Fruit fly (Drosophila melanogaster) whole organism, embryonic: ENCODE results near the gene Rm62.

Experiments used
- Awh ChIP-seq: fragments of 200-800 bp; sonication (Bioruptor generic); IDR thresholded peaks from 2 replicates; pipeline ENCODE4, ENCODE4 v1.3.6; 2022; ENCODE audit warnings: missing biosample characterization, missing genetic modification characterization
- B-H2 ChIP-seq: fragments of 200-800 bp; sonication (Bioruptor generic); optimal IDR thresholded peaks from 2 replicates; lab custom pipeline; 2018; ENCODE audit warnings: missing biosample characterization, mild to moderate bottlenecking, missing genetic modification characterization
- BtbVII ChIP-seq: fragments of 200-800 bp; sonication (Bioruptor generic); optimal IDR thresholded peaks from 3 replicates; lab custom pipeline; 2017; ENCODE audit warnings: missing biosample characterization, mild to moderate bottlenecking, missing genetic modification characterization
- CG10979 ChIP-seq: fragments of 200-800 bp; sonication (Bioruptor generic); optimal IDR thresholded peaks from 2 replicates; lab custom pipeline; 2018; ENCODE audit warnings: missing biosample characterization, mild to moderate bottlenecking, missing genetic modification characterization, moderate library complexity
- CG12659 ChIP-seq: fragments of 200-800 bp; sonication (Bioruptor generic); optimal IDR thresholded peaks from 3 replicates; lab custom pipeline; 2017; ENCODE audit warnings: mild to moderate bottlenecking, missing biosample characterization, missing genetic modification reagents, missing genetic modification characterization
- CG13296 ChIP-seq: fragments of 200-800 bp; sonication (Bioruptor generic); optimal IDR thresholded peaks from 3 replicates; lab custom pipeline; 2018; ENCODE audit warnings: missing biosample characterization, mild to moderate bottlenecking, missing genetic modification characterization
- CG13775 ChIP-seq: fragments of 200-800 bp; sonication (Bioruptor generic); optimal IDR thresholded peaks from 3 replicates; lab custom pipeline; 2017; ENCODE audit warnings: missing biosample characterization, mild to moderate bottlenecking, missing genetic modification characterization
- CG14710 ChIP-seq: fragments of 200-800 bp; sonication (Bioruptor generic); optimal IDR thresholded peaks from 3 replicates; lab custom pipeline; 2019; ENCODE audit warnings: missing biosample characterization, mild to moderate bottlenecking, missing genetic modification characterization, moderate library complexity
- CG14860 ChIP-seq: fragments of 200-800 bp; sonication (Bioruptor generic); IDR thresholded peaks from 3 replicates; pipeline ENCODE4 v1.3.6; 2022; ENCODE audit warnings: missing biosample characterization, missing genetic modification characterization; ENCODE audit not compliant: partially characterized antibody
- CG14965 ChIP-seq: fragments of 200-800 bp; sonication (Bioruptor generic); optimal IDR thresholded peaks from 2 replicates; lab custom pipeline; 2016; ENCODE audit warnings: missing biosample characterization, missing genetic modification characterization, borderline replicate concordance
- CG15514 ChIP-seq: fragments of 200-800 bp; sonication (Bioruptor generic); optimal IDR thresholded peaks from 3 replicates; lab custom pipeline; 2017; ENCODE audit warnings: missing biosample characterization, missing genetic modification characterization, mild to moderate bottlenecking, moderate library complexity, missing genetic modification reagents
- CG17186 ChIP-seq: fragments of 200-800 bp; sonication (Bioruptor generic); optimal IDR thresholded peaks from 3 replicates; lab custom pipeline; 2017; ENCODE audit warnings: missing biosample characterization, missing genetic modification reagents, missing genetic modification characterization
- CG17612 ChIP-seq: fragments of 200-800 bp; sonication (Bioruptor generic); IDR thresholded peaks from 2 replicates; pipeline ENCODE4 v1.3.6; 2022; ENCODE audit warnings: missing biosample characterization, missing genetic modification characterization
- CG18262 ChIP-seq: fragments of 200-800 bp; optimal IDR thresholded peaks from 3 replicates; lab custom pipeline; 2019; ENCODE audit warnings: missing biosample characterization, mild to moderate bottlenecking, missing genetic modification characterization, moderate library complexity
- CG2116 ChIP-seq: fragments of 200-800 bp; sonication (Bioruptor generic); optimal IDR thresholded peaks from 3 replicates; lab custom pipeline; 2018; ENCODE audit warnings: missing biosample characterization, mild to moderate bottlenecking, missing genetic modification characterization
- CG2712 ChIP-seq: fragments of 200-800 bp; optimal IDR thresholded peaks from 3 replicates; lab custom pipeline; 2019; ENCODE audit warnings: missing biosample characterization, mild to moderate bottlenecking, missing genetic modification characterization, moderate library complexity
- CG32767 ChIP-seq: fragments of 200-800 bp; sonication (Bioruptor generic); IDR thresholded peaks from 2 replicates; pipeline ENCODE4 v1.3.6; 2022; ENCODE audit warnings: missing biosample characterization, missing genetic modification characterization
- CG3726 ChIP-seq: fragments of 200-800 bp; sonication (Bioruptor generic); IDR thresholded peaks from 3 replicates; pipeline ENCODE4, ENCODE4 v1.3.6; 2022; ENCODE audit warnings: missing biosample characterization, missing genetic modification characterization
- CG3847 ChIP-seq: fragments of 200-800 bp; sonication (Bioruptor generic); IDR thresholded peaks from 2 replicates; pipeline ENCODE4 v1.3.6; 2022; ENCODE audit warnings: missing biosample characterization, missing genetic modification characterization
- CG42726 ChIP-seq: fragments of 200-800 bp; sonication (Bioruptor generic); IDR thresholded peaks from 2 replicates; pipeline ENCODE4 v1.3.6; 2022; ENCODE audit warnings: missing biosample characterization, missing genetic modification characterization; ENCODE audit not compliant: partially characterized antibody
- CG4360 ChIP-seq: fragments of 200-800 bp; sonication (Bioruptor generic); IDR thresholded peaks from 2 replicates; pipeline ENCODE4 v1.3.6; 2022; ENCODE audit warnings: missing biosample characterization, missing genetic modification characterization
- CG5953 ChIP-seq: fragments of 200-800 bp; sonication (Bioruptor generic); IDR thresholded peaks from 2 replicates; pipeline ENCODE4 v1.3.6; 2022; ENCODE audit warnings: missing biosample characterization, missing genetic modification characterization
- CG6791 ChIP-seq: fragments of 200-800 bp; sonication (Bioruptor generic); IDR thresholded peaks from 3 replicates; pipeline ENCODE4 v1.3.6; 2022; ENCODE audit warnings: missing biosample characterization, missing genetic modification characterization; ENCODE audit not compliant: partially characterized antibody
- CG7963 ChIP-seq: fragments of 200-800 bp; sonication (Bioruptor generic); IDR thresholded peaks from 3 replicates; pipeline ENCODE4 v1.3.6; 2022; ENCODE audit warnings: missing biosample characterization, missing genetic modification characterization; ENCODE audit not compliant: partially characterized antibody
- CG7987 ChIP-seq: fragments of 200-800 bp; sonication (Bioruptor generic); optimal IDR thresholded peaks from 2 replicates; lab custom pipeline; 2018; ENCODE audit warnings: missing biosample characterization, mild to moderate bottlenecking, missing genetic modification characterization, moderate library complexity
- CG8290 ChIP-seq, 3 experiments: fragments of 200-800 bp; sonication (Bioruptor generic); optimal IDR thresholded peaks; 2 replicates each; lab custom pipeline; 2016 to 2019; ENCODE audit warnings: missing biosample characterization in 3 of 3, missing genetic modification characterization in 3 of 3, mild to moderate bottlenecking in 2 of 3, moderate library complexity in 1 of 3
- CG8359 ChIP-seq: fragments of 200-800 bp; sonication (Bioruptor generic); optimal IDR thresholded peaks from 2 replicates; lab custom pipeline; 2017; ENCODE audit warnings: missing biosample characterization, mild to moderate bottlenecking, missing genetic modification characterization, borderline replicate concordance
- CG9727 ChIP-seq: fragments of 200-800 bp; sonication (Bioruptor generic); optimal IDR thresholded peaks from 3 replicates; lab custom pipeline; 2017; ENCODE audit warnings: missing biosample characterization, mild to moderate bottlenecking, missing genetic modification characterization
- Dfd ChIP-seq, 2 experiments: fragments of >200 bp; optimal IDR thresholded peaks; 2 replicates each; lab custom pipeline; 2017; ENCODE audit warnings: missing biosample characterization in 2 of 2, missing genetic modification characterization in 2 of 2
- Dp ChIP-seq: fragments of 200-800 bp; sonication (Bioruptor generic); optimal IDR thresholded peaks from 2 replicates; lab custom pipeline; 2018; ENCODE audit warnings: missing biosample characterization, mild to moderate bottlenecking, missing genetic modification characterization, moderate library complexity
- Hmr ChIP-seq: fragments of 200-800 bp; sonication (Bioruptor generic); optimal IDR thresholded peaks from 3 replicates; lab custom pipeline; 2017; ENCODE audit warnings: mild to moderate bottlenecking, missing biosample characterization, missing genetic modification reagents, missing genetic modification characterization
- Hr51 ChIP-seq, 2 experiments: fragments of 200-800 bp; sonication (Bioruptor generic); optimal IDR thresholded peaks; 2 replicates in 1 of 2; 3 replicates in 1 of 2; lab custom pipeline; 2016 to 2018; ENCODE audit warnings: missing biosample characterization in 2 of 2, missing genetic modification characterization in 2 of 2, mild to moderate bottlenecking in 1 of 2, moderate library complexity in 1 of 2
- Neu2 ChIP-seq: fragments of 200-800 bp; sonication (Bioruptor generic); optimal IDR thresholded peaks from 3 replicates; lab custom pipeline; 2016; ENCODE audit warnings: missing biosample characterization, missing genetic modification characterization, borderline replicate concordance
- PHDP ChIP-seq: fragments of 200-800 bp; sonication (Bioruptor generic); optimal IDR thresholded peaks from 3 replicates; lab custom pipeline; 2018; ENCODE audit warnings: missing biosample characterization, mild to moderate bottlenecking, missing genetic modification characterization, moderate library complexity
- Pdp1 ChIP-seq, 2 experiments: fragments of 200-800 bp; sonication (Bioruptor generic); optimal IDR thresholded peaks; 3 replicates each; lab custom pipeline; 2016; ENCODE audit warnings: missing biosample characterization in 2 of 2, missing genetic modification characterization in 2 of 2, mild to moderate bottlenecking in 1 of 2, moderate library complexity in 1 of 2
- Poxn ChIP-seq: fragments of 200-800 bp; sonication (Bioruptor generic); IDR thresholded peaks from 2 replicates; pipeline ENCODE4 v1.3.6; 2022; ENCODE audit warnings: missing biosample characterization, missing genetic modification characterization
- Ptx1 ChIP-seq: fragments of 200-800 bp; sonication (Bioruptor generic); IDR thresholded peaks from 2 replicates; pipeline ENCODE4 v1.3.6; 2022; ENCODE audit warnings: missing biosample characterization, missing genetic modification characterization
- Side ChIP-seq: fragments of 200-800 bp; sonication (Bioruptor generic); optimal IDR thresholded peaks from 2 replicates; lab custom pipeline; 2016; ENCODE audit warnings: missing biosample characterization, missing genetic modification characterization
- Spps ChIP-seq: fragments of 200-800 bp; sonication (Bioruptor generic); optimal IDR thresholded peaks from 2 replicates; lab custom pipeline; 2018; ENCODE audit warnings: missing biosample characterization, mild to moderate bottlenecking, missing genetic modification characterization
- Xrp1 ChIP-seq: fragments of 200-800 bp; sonication (Bioruptor generic); IDR thresholded peaks from 2 replicates; pipeline ENCODE4 v1.3.6; 2022; ENCODE audit warnings: missing biosample characterization, missing genetic modification characterization
- bowl ChIP-seq: fragments of 200-800 bp; sonication (Bioruptor generic); IDR thresholded peaks from 2 replicates; pipeline ENCODE4 v1.3.6; 2022; ENCODE audit warnings: missing biosample characterization, missing genetic modification characterization
- en ChIP-seq: fragments of 200-800 bp; sonication (Bioruptor generic); optimal IDR thresholded peaks from 2 replicates; lab custom pipeline; 2016; ENCODE audit warnings: missing biosample characterization, missing genetic modification characterization
- kah ChIP-seq: fragments of 200-800 bp; sonication (Bioruptor generic); optimal IDR thresholded peaks from 2 replicates; lab custom pipeline; 2018; ENCODE audit warnings: missing biosample characterization, mild to moderate bottlenecking, missing genetic modification characterization
- nerfin-1 ChIP-seq: fragments of 200-800 bp; sonication (Bioruptor generic); optimal IDR thresholded peaks from 3 replicates; lab custom pipeline; 2019; ENCODE audit warnings: missing biosample characterization, mild to moderate bottlenecking, missing genetic modification characterization, moderate library complexity
- sens-2 ChIP-seq: fragments of 200-800 bp; sonication (Bioruptor generic); IDR thresholded peaks from 2 replicates; pipeline ENCODE4 v1.3.6; 2022; ENCODE audit warnings: missing biosample characterization, missing genetic modification characterization
- sug ChIP-seq: fragments of 200-800 bp; optimal IDR thresholded peaks from 2 replicates; lab custom pipeline; 2019; ENCODE audit warnings: missing biosample characterization, mild to moderate bottlenecking, missing genetic modification characterization, moderate library complexity

Gene Rm62

dm6 chr3R:6008202-6009062, at the start of gene Rm62:
Rm62 (minus strand) TSS chr3R:6008579.
- TF ChIP-seq CG18262 (tag; lab: Kevin White, UChicago) (peak; percentile 20), CG15514 (GFP tag; lab: Kevin White, UChicago) (peak; percentile 52), CG7963 (GFP tag; lab: Robert Waterston, UW) (0 out of 3 replicates have a peak, but pooled peaks have one; percentile 38), CG2116 (GFP tag; lab: Kevin White, UChicago) (peak; percentile 66), Ptx1 (GFP tag; lab: Robert Waterston, UW) (no peak), CG13296 (peak; percentile 4), CG14710 (tag; lab: Kevin White, UChicago) (peak; percentile 1), Side (GFP tag; lab: Kevin White, UChicago) (no peak), Hmr (GFP tag; lab: Kevin White, UChicago) (peak; percentile 32), bowl (GFP tag; lab: Robert Waterston, UW) (no peak), CG14965 (GFP tag; lab: Kevin White, UChicago) (no peak), CG8290 (GFP tag; optimal IDR thresholded peaks at IDR 0.05; lab: Kevin White, UChicago) (no peak), CG8290 (tag; optimal IDR thresholded peaks at IDR 0.05; lab: Kevin White, UChicago) (peak; percentile 31 to 66), BtbVII (GFP tag; lab: Kevin White, UChicago) (peak; percentile 3), CG32767 (GFP tag; lab: Robert Waterston, UW) (peak; percentile 94), kah (GFP tag; lab: Kevin White, UChicago) (peak; percentile 18), CG3847 (GFP tag; lab: Robert Waterston, UW) (0 out of 2 replicates have a peak, but pooled peaks have one; percentile 43), CG5953 (GFP tag; lab: Robert Waterston, UW) (no peak), sug (tag; lab: Kevin White, UChicago) (peak; percentile 41), nerfin-1 (tag; lab: Kevin White, UChicago) (peak; percentile 3), CG12659 (GFP tag; lab: Kevin White, UChicago) (peak; percentile 48), CG17612 (GFP tag; lab: Robert Waterston, UW) (no peak), CG13775 (no peak), Xrp1 (GFP tag; lab: Robert Waterston, UW) (peak; percentile 40; the same call in 1 of the 2 replicates), en (no peak), Hr51 (GFP tag; optimal IDR thresholded peaks at IDR 0.05; lab: Kevin White, UChicago) (peak in 1 of 2 experiments; percentile 17), CG4360 (GFP tag; lab: Robert Waterston, UW) (peak; percentile 43; the same call in 1 of the 2 replicates), CG8359 (GFP tag; lab: Kevin White, UChicago) (no peak), Dp (GFP tag; lab: Kevin White, UChicago) (peak; percentile 70), Neu2 (GFP tag; lab: Kevin White, UChicago) (no peak), B-H2 (peak; percentile 29), CG42726 (GFP tag; lab: Robert Waterston, UW) (no peak), CG9727 (GFP tag; lab: Kevin White, UChicago) (peak; percentile 30), Dfd (GFP tag; optimal IDR thresholded peaks at IDR 0.05; lab: Kevin White, UChicago) (no peak), CG7987 (peak; percentile 33), Awh (peak; percentile 53), CG17186 (GFP tag; lab: Kevin White, UChicago) (peak; percentile 57), CG10979 (peak; percentile 6), CG14860 (GFP tag; lab: Robert Waterston, UW) (peak; percentile 17; the same call in 1 of the 3 replicates), Pdp1 (GFP tag; optimal IDR thresholded peaks at IDR 0.05; lab: Kevin White, UChicago) (peak in 1 of 2 experiments; percentile 91), Poxn (GFP tag; lab: Robert Waterston, UW) (no peak), CG2712 (peak; percentile 8), Spps (tag; lab: Kevin White, UChicago) (no peak), CG6791 (GFP tag; lab: Robert Waterston, UW) (peak; percentile 62; the same call in 2 of the 3 replicates), CG3726 (GFP tag; lab: Robert Waterston, UW) (no peak), PHDP (tag; lab: Kevin White, UChicago) (no peak), sens-2 (GFP tag; lab: Robert Waterston, UW) (no peak)
